Fruit fly (Drosophila melanogaster) whole organism, embryonic: ENCODE measurements around the gene CG33158.
A peak's percentile ranks its signal among the peaks of the same experiment; 100 is the strongest.

Experiments used
- Abd-B ChIP-seq: fragments of 200-800 bp; sonication (Bioruptor generic); optimal IDR thresholded peaks from 2 replicates; lab custom pipeline; 2018; ENCODE audit warnings: missing biosample characterization, mild to moderate bottlenecking, missing genetic modification characterization, moderate library complexity
- B-H2 ChIP-seq: fragments of 200-800 bp; sonication (Bioruptor generic); optimal IDR thresholded peaks from 2 replicates; lab custom pipeline; 2018; ENCODE audit warnings: missing biosample characterization, mild to moderate bottlenecking, missing genetic modification characterization
- CG10274 ChIP-seq: fragments of 200-800 bp; sonication (Bioruptor generic); optimal IDR thresholded peaks from 3 replicates; lab custom pipeline; 2017; ENCODE audit warnings: missing biosample characterization, mild to moderate bottlenecking, missing genetic modification characterization
- CG11504 ChIP-seq: fragments of 200-800 bp; sonication (Bioruptor generic); optimal IDR thresholded peaks from 3 replicates; lab custom pipeline; 2019; ENCODE audit warnings: missing biosample characterization, mild to moderate bottlenecking, missing genetic modification characterization, moderate library complexity
- CG11695 ChIP-seq: fragments of 200-800 bp; sonication (Bioruptor generic); IDR thresholded peaks from 3 replicates; pipeline ENCODE4 v1.3.6; 2022; ENCODE audit warnings: missing biosample characterization, missing genetic modification characterization
- CG14014 ChIP-seq: fragments of 200-800 bp; sonication (Bioruptor generic); IDR thresholded peaks from 2 replicates; pipeline ENCODE4 v1.3.6; 2022; ENCODE audit warnings: missing biosample characterization, missing genetic modification characterization
- CG14710 ChIP-seq: fragments of 200-800 bp; sonication (Bioruptor generic); optimal IDR thresholded peaks from 3 replicates; lab custom pipeline; 2019; ENCODE audit warnings: missing biosample characterization, mild to moderate bottlenecking, missing genetic modification characterization, moderate library complexity
- CG14860 ChIP-seq: fragments of 200-800 bp; sonication (Bioruptor generic); IDR thresholded peaks from 3 replicates; pipeline ENCODE4 v1.3.6; 2022; ENCODE audit warnings: missing biosample characterization, missing genetic modification characterization; ENCODE audit not compliant: partially characterized antibody
- CG1792 ChIP-seq: fragments of 200-800 bp; sonication (Bioruptor generic); optimal IDR thresholded peaks from 2 replicates; lab custom pipeline; 2016; ENCODE audit warnings: missing biosample characterization, missing genetic modification characterization
- CG18476 ChIP-seq: fragments of 200-800 bp; sonication (Bioruptor generic); optimal IDR thresholded peaks from 2 replicates; lab custom pipeline; 2016; ENCODE audit warnings: missing biosample characterization, mild to moderate bottlenecking, missing genetic modification characterization
- CG2678 ChIP-seq: fragments of 200-800 bp; sonication (Bioruptor generic); optimal IDR thresholded peaks from 3 replicates; lab custom pipeline; 2019; ENCODE audit warnings: missing biosample characterization, mild to moderate bottlenecking, missing genetic modification characterization, moderate library complexity
- CG2889 ChIP-seq: fragments of 200-800 bp; sonication (Bioruptor generic); IDR thresholded peaks from 3 replicates; pipeline ENCODE4 v1.3.6; 2022; ENCODE audit warnings: missing biosample characterization, missing genetic modification characterization
- CG30431 ChIP-seq: fragments of 200-800 bp; sonication (Bioruptor generic); optimal IDR thresholded peaks from 2 replicates; lab custom pipeline; 2017; ENCODE audit warnings: missing biosample characterization, missing genetic modification characterization
- CG3163 ChIP-seq: fragments of 200-800 bp; sonication (Bioruptor generic); optimal IDR thresholded peaks from 3 replicates; lab custom pipeline; 2016; ENCODE audit warnings: missing biosample characterization, missing genetic modification characterization
- CG3726 ChIP-seq: fragments of 200-800 bp; sonication (Bioruptor generic); IDR thresholded peaks from 3 replicates; pipeline ENCODE4, ENCODE4 v1.3.6; 2022; ENCODE audit warnings: missing biosample characterization, missing genetic modification characterization
- CG4617 ChIP-seq: fragments of 200-800 bp; sonication (Bioruptor generic); optimal IDR thresholded peaks from 3 replicates; lab custom pipeline; 2016; ENCODE audit warnings: missing biosample characterization, missing genetic modification characterization, borderline replicate concordance
- CG5180 ChIP-seq: fragments of 200-800 bp; sonication (Bioruptor generic); optimal IDR thresholded peaks from 3 replicates; lab custom pipeline; 2017; ENCODE audit warnings: missing biosample characterization, missing genetic modification characterization, mild to moderate bottlenecking, moderate library complexity, missing genetic modification reagents
- CG5245 ChIP-seq: fragments of 200-800 bp; sonication (Bioruptor generic); optimal IDR thresholded peaks from 3 replicates; lab custom pipeline; 2016; ENCODE audit warnings: missing biosample characterization, missing genetic modification characterization
- CG6254 ChIP-seq: fragments of 200-800 bp; sonication (Bioruptor generic); optimal IDR thresholded peaks from 3 replicates; lab custom pipeline; 2017; ENCODE audit warnings: mild to moderate bottlenecking, missing biosample characterization, missing genetic modification reagents, missing genetic modification characterization
- CG7271 ChIP-seq: fragments of 200-800 bp; sonication (Bioruptor generic); optimal IDR thresholded peaks from 2 replicates; lab custom pipeline; 2018; ENCODE audit warnings: missing biosample characterization, mild to moderate bottlenecking, missing genetic modification characterization, moderate library complexity
- CG7372 ChIP-seq: fragments of 200-800 bp; sonication (Bioruptor generic); IDR thresholded peaks from 2 replicates; pipeline ENCODE4 v1.3.6; 2022; ENCODE audit warnings: missing biosample characterization, missing genetic modification characterization
- CG7963 ChIP-seq: fragments of 200-800 bp; sonication (Bioruptor generic); IDR thresholded peaks from 3 replicates; pipeline ENCODE4 v1.3.6; 2022; ENCODE audit warnings: missing biosample characterization, missing genetic modification characterization; ENCODE audit not compliant: partially characterized antibody
- CkIIα-i1 ChIP-seq: fragments of 200-800 bp; sonication (Bioruptor generic); IDR thresholded peaks from 2 replicates; pipeline ENCODE4 v1.3.6; 2022; ENCODE audit warnings: missing biosample characterization, missing genetic modification characterization
- ERR ChIP-seq: fragments of 200-800 bp; sonication (Bioruptor generic); optimal IDR thresholded peaks from 2 replicates; lab custom pipeline; 2016; ENCODE audit warnings: missing biosample characterization, missing genetic modification characterization
- H2.0 ChIP-seq: fragments of 200-800 bp; sonication (Bioruptor generic); IDR thresholded peaks from 2 replicates; pipeline ENCODE4 v1.3.6; 2022; ENCODE audit warnings: missing biosample characterization, missing genetic modification characterization
- HLH3B ChIP-seq: fragments of 200-800 bp; sonication (Bioruptor generic); IDR thresholded peaks from 2 replicates; pipeline ENCODE4 v1.3.6; 2022; ENCODE audit warnings: missing biosample characterization, missing genetic modification characterization
- Hmr ChIP-seq: fragments of 200-800 bp; sonication (Bioruptor generic); optimal IDR thresholded peaks from 3 replicates; lab custom pipeline; 2017; ENCODE audit warnings: mild to moderate bottlenecking, missing biosample characterization, missing genetic modification reagents, missing genetic modification characterization
- Hr39 ChIP-seq: fragments of >200 bp; optimal IDR thresholded peaks from 2 replicates; lab custom pipeline; 2017
- MESR4 ChIP-seq: fragments of 200-800 bp; sonication (Bioruptor generic); optimal IDR thresholded peaks from 2 replicates; lab custom pipeline; 2018; ENCODE audit warnings: missing biosample characterization, mild to moderate bottlenecking, missing genetic modification characterization, moderate library complexity
- NC2α ChIP-seq: fragments of 200-800 bp; sonication (Bioruptor generic); optimal IDR thresholded peaks from 2 replicates; lab custom pipeline; 2016; ENCODE audit warnings: missing biosample characterization, missing genetic modification characterization
- NfI ChIP-seq: fragments of 200-800 bp; sonication (Bioruptor generic); optimal IDR thresholded peaks from 3 replicates; lab custom pipeline; 2018; ENCODE audit warnings: missing biosample characterization, mild to moderate bottlenecking, missing genetic modification characterization, moderate library complexity
- Stat92E ChIP-seq, 3 experiments: fragments of >200 bp in 2 of 3; fragments of 200-800 bp in 1 of 3; sonication (Bioruptor generic) in 1 of 3; optimal IDR thresholded peaks; 2 replicates each; lab custom pipeline; 2017 to 2019; ENCODE audit warnings: missing biosample characterization in 3 of 3, missing genetic modification characterization in 3 of 3, mild to moderate bottlenecking in 1 of 3, moderate library complexity in 1 of 3
- Vsx1 ChIP-seq: fragments of 200-800 bp; sonication (Bioruptor generic); optimal IDR thresholded peaks from 2 replicates; lab custom pipeline; 2017; ENCODE audit warnings: missing biosample characterization, mild to moderate bottlenecking, missing genetic modification characterization, missing genetic modification reagents
- ac ChIP-seq: fragments of 200-800 bp; sonication (Bioruptor generic); optimal IDR thresholded peaks from 3 replicates; lab custom pipeline; 2017; ENCODE audit warnings: missing biosample characterization, mild to moderate bottlenecking, missing genetic modification characterization
- ara ChIP-seq: fragments of 200-800 bp; sonication (Bioruptor generic); IDR thresholded peaks from 2 replicates; pipeline ENCODE4 v1.3.6; 2022; ENCODE audit warnings: missing biosample characterization, missing genetic modification characterization
- ato ChIP-seq: fragments of 200-800 bp; sonication (Bioruptor generic); IDR thresholded peaks from 2 replicates; pipeline ENCODE4 v1.3.6; 2022; ENCODE audit warnings: missing biosample characterization, missing genetic modification characterization; ENCODE audit not compliant: partially characterized antibody
- bbx ChIP-seq: fragments of 200-800 bp; sonication (Bioruptor generic); IDR thresholded peaks from 2 replicates; pipeline ENCODE4 v1.3.6; 2022; ENCODE audit warnings: missing biosample characterization, missing genetic modification characterization; ENCODE audit not compliant: partially characterized antibody
- br ChIP-seq: fragments of >200 bp; optimal IDR thresholded peaks from 2 replicates; lab custom pipeline; 2017
- crc ChIP-seq: fragments of 200-800 bp; sonication (Bioruptor generic); optimal IDR thresholded peaks from 2 replicates; lab custom pipeline; 2016; ENCODE audit warnings: missing biosample characterization, missing genetic modification characterization
- exex ChIP-seq: fragments of 200-800 bp; sonication (Bioruptor generic); optimal IDR thresholded peaks from 4 replicates; lab custom pipeline; 2018; ENCODE audit warnings: missing biosample characterization, mild to moderate bottlenecking, missing genetic modification characterization, moderate library complexity
- her ChIP-seq: fragments of 200-800 bp; sonication (Bioruptor generic); optimal IDR thresholded peaks from 2 replicates; lab custom pipeline; 2016; ENCODE audit warnings: missing biosample characterization, missing genetic modification characterization
- ken ChIP-seq: fragments of 200-800 bp; sonication (Bioruptor generic); IDR thresholded peaks from 3 replicates; pipeline ENCODE4 v1.3.6; 2022; ENCODE audit warnings: missing biosample characterization, missing genetic modification characterization
- lab ChIP-seq: fragments of 200-800 bp; sonication (Bioruptor generic); optimal IDR thresholded peaks from 3 replicates; lab custom pipeline; 2017; ENCODE audit warnings: missing biosample characterization, missing genetic modification characterization, mild to moderate bottlenecking, moderate library complexity, missing genetic modification reagents
- mld ChIP-seq: fragments of 200-800 bp; sonication (Bioruptor generic); IDR thresholded peaks from 3 replicates; pipeline ENCODE4 v1.3.6; 2022; ENCODE audit warnings: missing biosample characterization, missing genetic modification characterization; ENCODE audit not compliant: partially characterized antibody
- org-1 ChIP-seq: fragments of 200-800 bp; sonication (Bioruptor generic); optimal IDR thresholded peaks from 2 replicates; lab custom pipeline; 2017; ENCODE audit warnings: missing biosample characterization, missing genetic modification characterization
- pzg ChIP-seq: fragments of 200-800 bp; sonication (Bioruptor generic); optimal IDR thresholded peaks from 3 replicates; lab custom pipeline; 2018; ENCODE audit warnings: missing biosample characterization, mild to moderate bottlenecking, missing genetic modification characterization, moderate library complexity
- slbo ChIP-seq: fragments of 200-800 bp; sonication (Bioruptor generic); IDR thresholded peaks from 2 replicates; pipeline ENCODE4 v1.3.6; 2022; ENCODE audit warnings: missing biosample characterization, missing genetic modification characterization
- so ChIP-seq: fragments of 200-800 bp; sonication (Bioruptor generic); IDR thresholded peaks from 3 replicates; pipeline ENCODE4 v1.3.6; 2022; ENCODE audit warnings: missing biosample characterization, missing genetic modification characterization
- tio ChIP-seq: fragments of 200-800 bp; sonication (Bioruptor generic); optimal IDR thresholded peaks from 2 replicates; lab custom pipeline; 2017; ENCODE audit warnings: missing biosample characterization, missing genetic modification characterization, inconsistent platforms
- tx ChIP-seq: fragments of 200-800 bp; sonication (Bioruptor generic); optimal IDR thresholded peaks from 2 replicates; lab custom pipeline; 2016; ENCODE audit warnings: missing biosample characterization, missing genetic modification characterization
- zf30C ChIP-seq: fragments of 200-800 bp; sonication (Bioruptor generic); optimal IDR thresholded peaks from 3 replicates; lab custom pipeline; 2018; ENCODE audit warnings: missing biosample characterization, mild to moderate bottlenecking, missing genetic modification characterization

CG33158 gene

DNA sequence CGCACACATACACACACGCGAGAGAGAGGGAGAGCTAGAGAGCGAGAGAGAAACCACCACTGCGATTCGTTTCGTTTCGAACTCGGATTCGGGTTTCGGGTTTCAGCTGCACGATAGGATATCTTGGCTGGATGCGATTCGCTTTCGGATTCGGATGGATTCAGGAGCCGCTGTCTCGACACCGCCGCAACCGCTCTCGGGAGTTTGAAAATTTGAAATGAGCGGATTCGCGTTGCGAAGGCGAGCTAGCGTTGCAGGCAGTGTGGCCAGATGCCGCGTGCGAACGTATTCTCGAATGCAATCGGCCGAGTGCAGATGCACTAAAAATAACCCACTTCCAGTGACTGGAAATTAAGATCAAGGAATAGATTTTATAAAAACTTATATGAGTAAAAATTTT is 7.8 kb upstream of the CG33158 start, which contains the start of gene fax (continued):
- TF ChIP-seq CG3726 (GFP tag; lab: Robert Waterston, UW) (no peak), ac (peak; percentile 51), Hmr (GFP tag; lab: Kevin White, UChicago) (peak; percentile 57), CG11695 (GFP tag; lab: Robert Waterston, UW) (peak; percentile 42; the same call in 1 of the 3 replicates), CG30431 (GFP tag; lab: Kevin White, UChicago) (no peak), br (lab: Kevin White, UChicago) (no peak), ken (no peak), CG2889 (no peak), B-H2 (GFP tag; lab: Kevin White, UChicago) (no peak), NfI (peak; percentile 2), exex (tag; lab: Kevin White, UChicago) (no peak), CG14014 (GFP tag; lab: Robert Waterston, UW) (no peak), Stat92E (GFP tag; optimal IDR thresholded peaks at IDR 0.05; lab: Kevin White, UChicago) (peak in 1 of 3 experiments; percentile 85), CG10274 (GFP tag; lab: Kevin White, UChicago) (no peak), Vsx1 (GFP tag; lab: Kevin White, UChicago) (no peak), CG14710 (peak; percentile 87), ara (no peak), CG5245 (GFP tag; lab: Kevin White, UChicago) (no peak), H2.0 (GFP tag; lab: Robert Waterston, UW) (no peak), CG4617 (no peak), ato (GFP tag; lab: Robert Waterston, UW) (peak; percentile 38; the same call in 1 of the 2 replicates), HLH3B (GFP tag; lab: Robert Waterston, UW) (0 out of 2 replicates have a peak, but pooled peaks have one; percentile 7), CG18476 (GFP tag; lab: Kevin White, UChicago) (no peak), CG5180 (GFP tag; lab: Kevin White, UChicago) (no peak), zf30C (peak; percentile 67), her (GFP tag; lab: Kevin White, UChicago) (peak; percentile 56), CG3163 (GFP tag; lab: Kevin White, UChicago) (no peak), CkIIα-i1 (GFP tag; lab: Robert Waterston, UW) (no peak), CG2678 (tag; lab: Kevin White, UChicago) (peak; percentile 4), ERR (GFP tag; lab: Kevin White, UChicago) (no peak), slbo (GFP tag; lab: Robert Waterston, UW) (no peak), CG7963 (no peak), MESR4 (GFP tag; lab: Kevin White, UChicago) (peak; percentile 74), CG1792 (GFP tag; lab: Kevin White, UChicago) (no peak), CG6254 (GFP tag; lab: Kevin White, UChicago) (peak; percentile 23), lab (GFP tag; lab: Kevin White, UChicago) (peak; percentile 51), CG11504 (tag; lab: Kevin White, UChicago) (no peak), Abd-B (GFP tag; lab: Kevin White, UChicago) (no peak), pzg (GFP tag; lab: Kevin White, UChicago) (peak; percentile 75), NC2α (GFP tag; lab: Kevin White, UChicago) (no peak), mld (GFP tag; lab: Robert Waterston, UW) (no peak), CG14860 (GFP tag; lab: Robert Waterston, UW) (no peak), CG7271 (tag; lab: Kevin White, UChicago) (peak; percentile 43), crc (no peak), tx (GFP tag; lab: Kevin White, UChicago) (no peak), Hr39 (lab: Kevin White, UChicago) (no peak), org-1 (GFP tag; lab: Kevin White, UChicago) (no peak), CG7372 (GFP tag; lab: Robert Waterston, UW) (no peak), so (GFP tag; lab: Robert Waterston, UW) (peak; percentile 57; the same call in 1 of the 3 replicates), tio (GFP tag; lab: Kevin White, UChicago) (no peak), bbx (GFP tag; lab: Robert Waterston, UW) (peak; percentile 55)
